Fruit fly (Drosophila melanogaster): ENCODE measurements around the gene CG7800.

The CG7800 gene

DNA sequence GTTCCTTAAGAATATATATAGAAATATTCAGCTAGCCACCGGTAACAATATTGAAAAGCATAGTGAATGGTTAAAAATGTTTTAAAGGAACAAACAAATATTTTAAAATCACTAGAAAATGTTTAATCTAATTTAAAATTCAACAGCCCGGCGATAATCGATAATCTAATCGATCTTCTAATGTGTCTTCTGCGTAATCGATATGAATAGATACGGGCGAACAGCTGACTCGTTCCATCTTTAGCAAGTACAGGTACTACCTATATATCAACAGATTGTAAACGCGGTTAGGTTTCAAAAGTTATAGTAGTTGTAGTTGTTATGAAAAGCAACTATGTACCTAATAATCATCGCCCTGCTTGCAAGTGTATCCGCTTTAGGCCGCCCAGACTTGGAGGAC, at the start of gene CG7800:
Gene CG7800 (plus strand): TSS at position 231 of the 400 bp plus-strand sequence.
- TF ChIP-seq E2f2 (GFP tag; IDR thresholded peaks at IDR 0.05) (peak; percentile 65), CG11560 (tag; IDR thresholded peaks at IDR 0.05) (peak; percentile 77; the same call in 2 of the 3 replicates), CG15514 (GFP tag; optimal IDR thresholded peaks at IDR 0.05) (no peak), lov (optimal IDR thresholded peaks at IDR 0.05) (no peak), lov (GFP tag; IDR thresholded peaks at IDR 0.05) (no peak), CG14860 (GFP tag; IDR thresholded peaks at IDR 0.05; ENCODE audit: partially characterized antibody) (peak; percentile 37; the same call in 1 of the 3 replicates), nom (GFP tag; optimal IDR thresholded peaks at IDR 0.05) (no peak), nerfin-2 (GFP tag; IDR thresholded peaks at IDR 0.05; ENCODE audit: partially characterized antibody) (peak; percentile 50; the same call in 1 of the 2 replicates), CG32767 (GFP tag; IDR thresholded peaks at IDR 0.05) (no peak), C15 (GFP tag; IDR thresholded peaks at IDR 0.05) (no peak), esg (GFP tag; conservative IDR thresholded peaks at IDR 0.05) (no peak), aop (GFP tag; IDR thresholded peaks at IDR 0.05) (no peak), wdn (GFP tag; IDR thresholded peaks at IDR 0.05) (no peak), Dp (GFP tag; optimal IDR thresholded peaks at IDR 0.05) (peak; percentile 68), CG10267 (tag; optimal IDR thresholded peaks at IDR 0.05) (peak; percentile 8), stwl (tag; optimal IDR thresholded peaks at IDR 0.05) (peak; percentile 63), Xbp1 (GFP tag; optimal IDR thresholded peaks at IDR 0.05) (no peak), gcm (GFP tag; optimal IDR thresholded peaks at IDR 0.05) (peak; percentile 52), pzg (GFP tag; optimal IDR thresholded peaks at IDR 0.05) (peak; percentile 41), eyg (GFP tag; optimal IDR thresholded peaks at IDR 0.05) (no peak), CG14710 (tag; optimal IDR thresholded peaks at IDR 0.05) (peak; percentile 18), danr (GFP tag; IDR thresholded peaks at IDR 0.05) (no peak), CG10274 (GFP tag; optimal IDR thresholded peaks at IDR 0.05) (no peak), hbn (GFP tag; IDR thresholded peaks at IDR 0.05; ENCODE audit: partially characterized antibody) (peak; percentile 19; the same call in 1 of the 2 replicates), lilli (GFP tag; optimal IDR thresholded peaks at IDR 0.05) (no peak), sim (GFP tag; IDR thresholded peaks at IDR 0.05) (no peak), CG10959 (GFP tag; IDR thresholded peaks at IDR 0.05) (no peak), CG4404 (GFP tag; IDR thresholded peaks at IDR 0.05) (no peak), cad (GFP tag; optimal IDR thresholded peaks at IDR 0.05) (no peak), unc-4 (GFP tag; IDR thresholded peaks at IDR 0.05; ENCODE audit: partially characterized antibody) (peak; percentile 61), MESR4 (GFP tag; optimal IDR thresholded peaks at IDR 0.05) (peak; percentile 24), CrebB (tag; optimal IDR thresholded peaks at IDR 0.05) (no peak), CG7928 (GFP tag; optimal IDR thresholded peaks at IDR 0.05) (no peak), wor (GFP tag; IDR thresholded peaks at IDR 0.05) (no peak), gro (GFP tag; optimal IDR thresholded peaks at IDR 0.05) (no peak), knrl (GFP tag; IDR thresholded peaks at IDR 0.05; ENCODE audit: partially characterized antibody) (no peak; the same call in 2 of the 3 replicates), Hsf (GFP tag; optimal IDR thresholded peaks at IDR 0.05) (no peak), slbo (GFP tag; IDR thresholded peaks at IDR 0.05) (no peak), BEAF-32 (GFP tag; optimal IDR thresholded peaks at IDR 0.05) (peak; percentile 56), bbx (GFP tag; IDR thresholded peaks at IDR 0.05; ENCODE audit: partially characterized antibody) (peak; percentile 50; the same call in 1 of the 2 replicates), CG13894 (tag; optimal IDR thresholded peaks at IDR 0.05) (no peak), sens (GFP tag) (peak; percentile 23), CG34224 (GFP tag; IDR thresholded peaks at IDR 0.05; ENCODE audit: partially characterized antibody) (peak; percentile 52; the same call in 2 of the 3 replicates), ci (GFP tag; IDR thresholded peaks at IDR 0.05) (no peak), otp (GFP tag; IDR thresholded peaks at IDR 0.05) (no peak), trem (tag; optimal IDR thresholded peaks at IDR 0.05) (peak; percentile 30), MTF-1 (GFP tag; optimal IDR thresholded peaks at IDR 0.05; ENCODE audit: borderline replicate concordance) (no peak), ato (GFP tag; IDR thresholded peaks at IDR 0.05; ENCODE audit: partially characterized antibody) (peak; percentile 46; the same call in 1 of the 2 replicates), BtbVII (GFP tag; optimal IDR thresholded peaks at IDR 0.05) (no peak), slp2 (GFP tag; optimal IDR thresholded peaks at IDR 0.05) (no peak)

All from whole organism, embryonic.